Worm (Caenorhabditis elegans) whole organism, L3 larva: Measurements from ENCODE around the gene sups-1.
A peak's percentile ranks its signal among the peaks of the same experiment; 100 is the strongest.

Experiments used
- ZK546.5 ChIP-seq: sonication (generic microtip); optimal IDR thresholded peaks from 2 replicates; lab custom pipeline; 2017; ENCODE audit warnings: missing biosample characterization, missing genetic modification characterization
- ama-1 ChIP-seq: fragments of 150-350 bp; optimal IDR thresholded peaks from 2 replicates; lab custom pipeline; 2018
- ceh-16 ChIP-seq: sonication (generic microtip); optimal IDR thresholded peaks from 2 replicates; lab custom pipeline; 2017; ENCODE audit warnings: missing biosample characterization, missing genetic modification characterization
- ceh-82 ChIP-seq: fragments of 150-350 bp; optimal IDR thresholded peaks from 2 replicates; lab custom pipeline; 2014; ENCODE audit warnings: missing biosample characterization, missing genetic modification characterization
- ceh-9 ChIP-seq: sonication (generic microtip); optimal IDR thresholded peaks from 2 replicates; lab custom pipeline; 2018; ENCODE audit warnings: missing biosample characterization, missing genetic modification characterization
- daf-12 ChIP-seq: fragments of 150-350 bp; optimal IDR thresholded peaks from 2 replicates; lab custom pipeline; 2014; ENCODE audit warnings: missing biosample characterization, missing genetic modification reagents, missing genetic modification characterization
- egl-27 ChIP-seq: sonication (generic microtip); optimal IDR thresholded peaks from 4 replicates; lab custom pipeline; 2017; ENCODE audit warnings: missing biosample characterization, missing genetic modification reagents, missing genetic modification characterization
- elt-1 ChIP-seq: fragments of 150-350 bp; optimal IDR thresholded peaks from 2 replicates; lab custom pipeline; 2014; ENCODE audit warnings: missing biosample characterization, missing genetic modification characterization
- elt-2 ChIP-seq: sonication (generic microtip); optimal IDR thresholded peaks from 2 replicates; lab custom pipeline; 2016; ENCODE audit warnings: missing genetic modification reagents, mild to moderate bottlenecking, missing genetic modification characterization, missing compliant biosample characterization
- elt-3 ChIP-seq, 3 experiments: fragments of 150-350 bp in 1 of 3; sonication (generic microtip) in 2 of 3; optimal IDR thresholded peaks; 2 replicates in 2 of 3; 4 replicates in 1 of 3; lab custom pipeline; 2014 to 2017; ENCODE audit warnings: missing biosample characterization in 3 of 3, missing genetic modification characterization in 3 of 3
- fkh-10 ChIP-seq: sonication (generic microtip); optimal IDR thresholded peaks from 2 replicates; lab custom pipeline; 2017; ENCODE audit warnings: missing biosample characterization, missing genetic modification reagents, missing genetic modification characterization
- hmg-11 ChIP-seq: sonication (generic microtip); optimal IDR thresholded peaks from 2 replicates; lab custom pipeline; 2016; ENCODE audit warnings: missing genetic modification characterization, missing compliant biosample characterization
- jun-1 ChIP-seq: fragments of 150-350 bp; optimal IDR thresholded peaks from 2 replicates; lab custom pipeline; 2014; ENCODE audit warnings: missing biosample characterization, missing genetic modification reagents, missing genetic modification characterization
- lin-15B ChIP-seq: fragments of 150-350 bp; optimal IDR thresholded peaks from 2 replicates; lab custom pipeline; 2014; ENCODE audit warnings: missing biosample characterization, missing genetic modification characterization
- lin-39 ChIP-seq: fragments of 150-350 bp; optimal IDR thresholded peaks from 2 replicates; lab custom pipeline; 2018; ENCODE audit warnings: missing biosample characterization, missing genetic modification reagents, missing genetic modification characterization
- lsy-12 ChIP-seq: sonication (generic microtip); optimal IDR thresholded peaks from 2 replicates; lab custom pipeline; 2016; ENCODE audit warnings: mild to moderate bottlenecking, missing genetic modification characterization, missing compliant biosample characterization
- mdl-1 ChIP-seq: fragments of 150-350 bp; optimal IDR thresholded peaks from 2 replicates; lab custom pipeline; 2014; ENCODE audit warnings: missing biosample characterization, missing genetic modification characterization
- mml-1 ChIP-seq: fragments of 150-350 bp; sonication (generic microtip); optimal IDR thresholded peaks from 3 replicates; lab custom pipeline; 2014; ENCODE audit warnings: missing biosample characterization, missing genetic modification characterization
- nfya-1 ChIP-seq: sonication (generic microtip); optimal IDR thresholded peaks from 2 replicates; lab custom pipeline; 2017; ENCODE audit warnings: missing genetic modification characterization, mild to moderate bottlenecking, missing compliant biosample characterization, antibody characterized with exemption, moderate library complexity; ENCODE audit not compliant: insufficient read depth
- nhr-11 ChIP-seq: fragments of 150-350 bp; optimal IDR thresholded peaks from 2 replicates; lab custom pipeline; 2014; ENCODE audit warnings: missing biosample characterization, missing genetic modification characterization
- nhr-23 ChIP-seq: fragments of 150-350 bp; optimal IDR thresholded peaks from 2 replicates; lab custom pipeline; 2014; ENCODE audit warnings: missing biosample characterization, missing genetic modification reagents, missing genetic modification characterization
- nhr-237 ChIP-seq: fragments of 150-350 bp; optimal IDR thresholded peaks from 2 replicates; lab custom pipeline; 2014; ENCODE audit warnings: missing biosample characterization, missing genetic modification characterization
- nhr-25 ChIP-seq: sonication (generic microtip); optimal IDR thresholded peaks from 2 replicates; lab custom pipeline; 2017; ENCODE audit warnings: missing biosample characterization, missing genetic modification characterization
- nhr-28 ChIP-seq: fragments of 150-350 bp; optimal IDR thresholded peaks from 2 replicates; lab custom pipeline; 2014; ENCODE audit warnings: missing biosample characterization, missing genetic modification characterization
- nhr-67 ChIP-seq: fragments of 150-350 bp; optimal IDR thresholded peaks from 2 replicates; lab custom pipeline; 2014; ENCODE audit warnings: missing biosample characterization, missing genetic modification characterization
- nhr-76 ChIP-seq: fragments of 150-350 bp; sonication (generic microtip); optimal IDR thresholded peaks from 5 replicates; lab custom pipeline; 2014; ENCODE audit warnings: missing biosample characterization, missing genetic modification characterization
- pha-4 ChIP-seq: fragments of 150-350 bp; optimal IDR thresholded peaks from 2 replicates; lab custom pipeline; 2014; ENCODE audit warnings: missing biosample characterization, missing genetic modification reagents, missing genetic modification characterization
- pqm-1 ChIP-seq: fragments of 150-350 bp; optimal IDR thresholded peaks from 2 replicates; lab custom pipeline; 2017; ENCODE audit warnings: missing biosample characterization, missing genetic modification characterization, inconsistent platforms
- sea-2 ChIP-seq: fragments of 150-350 bp; sonication (generic microtip); optimal IDR thresholded peaks from 4 replicates; lab custom pipeline; 2014; ENCODE audit warnings: missing biosample characterization, missing genetic modification reagents, missing genetic modification characterization
- snpc-4 ChIP-seq: fragments of 150-350 bp; optimal IDR thresholded peaks from 2 replicates; lab custom pipeline; 2014; ENCODE audit warnings: missing biosample characterization, missing genetic modification characterization
- tbx-2 ChIP-seq: sonication (generic microtip); optimal IDR thresholded peaks from 2 replicates; lab custom pipeline; 2016; ENCODE audit warnings: mild to moderate bottlenecking, missing genetic modification characterization, missing compliant biosample characterization
- unc-62 ChIP-seq: fragments of 150-350 bp; sonication (generic microtip); optimal IDR thresholded peaks from 4 replicates; lab custom pipeline; 2014; ENCODE audit warnings: missing biosample characterization, missing genetic modification reagents, missing genetic modification characterization
- zag-1 ChIP-seq: fragments of 150-350 bp; optimal IDR thresholded peaks from 2 replicates; lab custom pipeline; 2014; ENCODE audit warnings: missing biosample characterization, missing genetic modification characterization
- ztf-4 ChIP-seq: fragments of 150-350 bp; optimal IDR thresholded peaks from 2 replicates; lab custom pipeline; 2014; ENCODE audit warnings: missing biosample characterization, missing genetic modification characterization

The sups-1 gene

ce11 chrX:6020782-6021181, 16.8 kb downstream of the sups-1 start:
- TF ChIP-seq elt-1 = no peak

DNA sequence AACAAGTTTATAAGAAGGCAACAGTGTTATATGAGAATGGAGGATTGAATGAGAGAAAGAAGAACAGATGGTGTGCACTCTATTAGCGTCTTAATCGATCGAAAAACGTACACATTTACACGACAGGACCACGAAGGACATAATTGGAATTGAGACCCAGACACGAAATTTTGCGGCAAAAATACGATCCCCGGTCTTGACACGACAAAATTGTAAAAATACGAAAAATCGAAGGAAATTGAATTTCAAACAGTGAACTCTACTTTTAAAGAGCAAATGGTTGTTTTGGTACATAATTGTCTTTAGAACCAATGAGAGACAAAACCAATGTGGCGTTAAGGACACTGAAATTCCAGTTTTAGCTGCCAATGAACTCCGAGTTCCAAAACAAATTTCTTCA, 18.5 kb downstream of the sups-1 start, which contains the start of gene lelo-3:
Gene lelo-3 (minus strand): TSS at position 101 of the 400 bp plus-strand sequence.
- TF ChIP-seq nhr-67 (tag; lab: Kevin White, UChicago) (no peak), lin-15B (tag; lab: Kevin White, UChicago) (no peak), ceh-82 (tag; lab: Kevin White, UChicago) (no peak), nhr-23 (no peak), lin-39 (tag; lab: Kevin White, UChicago) (no peak), sea-2 (GFP tag; lab: Kevin White, UChicago) (no peak), daf-12 (tag; lab: Kevin White, UChicago) (no peak)

DNA sequence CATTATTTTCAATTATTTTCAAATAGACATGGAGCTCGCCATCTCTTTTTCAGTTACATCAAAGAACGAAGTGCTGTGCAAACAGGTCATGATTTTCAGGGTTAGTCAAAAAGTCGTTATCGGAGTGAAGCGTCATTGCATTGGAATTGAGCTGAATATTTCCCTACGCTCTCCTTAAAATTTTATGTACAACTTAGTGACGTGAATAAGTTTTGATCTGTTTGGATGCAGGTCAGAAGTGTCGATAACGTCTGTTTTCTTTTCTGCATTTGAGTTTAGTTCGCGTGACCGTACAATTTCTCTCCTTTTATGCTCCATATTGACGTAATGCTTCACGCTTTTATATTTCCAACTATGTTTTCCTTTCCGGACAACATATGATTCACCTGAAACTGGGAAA, 21.0 kb downstream of the sups-1 start:
- no peak for TF ChIP-seq hmg-11 (tag; lab: Kevin White, UChicago)
- peak; percentile 45 for TF ChIP-seq pha-4
- TF ChIP-seq lin-15B (tag; lab: Kevin White, UChicago) = no peak
- TF ChIP-seq jun-1 (tag; lab: Kevin White, UChicago) = peak; percentile 37
- peak; percentile 85 for TF ChIP-seq elt-2 (tag; lab: Kevin White, UChicago)
- no peak for TF ChIP-seq ama-1 (lab: Kevin White, UChicago)
- no peak for TF ChIP-seq zag-1
- TF ChIP-seq nhr-25 (tag; lab: Kevin White, UChicago) = no peak
- peak; percentile 74 for TF ChIP-seq pqm-1 (tag; lab: Kevin White, UChicago)
- TF ChIP-seq elt-1 = no peak
- TF ChIP-seq, all 47 proteins: peak for 4

DNA sequence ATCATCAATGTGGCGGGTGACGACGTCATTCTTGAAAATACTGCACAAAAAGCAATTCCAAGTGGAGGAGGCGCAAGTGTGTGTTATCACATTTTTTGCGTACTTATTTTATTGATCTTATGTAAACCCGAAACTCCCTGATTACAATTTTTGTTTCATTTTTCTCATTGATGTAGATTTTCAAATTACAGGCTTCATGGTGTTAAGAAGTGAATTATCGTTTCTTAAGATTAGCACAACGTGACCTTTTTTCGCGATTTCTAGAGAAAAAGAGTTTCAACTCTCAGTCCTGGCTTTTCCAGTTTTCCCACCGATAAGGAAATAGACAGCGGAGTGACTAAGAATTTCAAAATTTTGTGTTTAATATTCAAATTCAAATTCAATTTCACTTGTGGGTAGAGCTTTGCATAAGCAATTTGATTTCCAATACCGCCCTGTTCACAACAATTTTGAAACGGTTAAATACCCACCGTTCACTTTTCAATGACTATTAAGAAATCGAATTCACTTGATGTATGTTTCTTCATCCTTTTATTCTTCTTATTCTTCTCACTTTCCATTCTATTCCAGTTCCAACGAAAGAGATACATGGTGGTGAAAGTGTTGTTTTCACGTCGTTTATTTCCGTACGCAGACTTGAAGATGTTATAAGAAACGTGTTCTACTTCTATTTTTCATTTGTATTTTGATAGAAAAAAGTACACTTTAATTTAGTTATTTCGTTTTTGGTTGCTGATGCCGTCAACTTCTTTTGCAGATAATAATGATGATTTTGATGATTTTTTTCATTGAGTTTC, 23.0 kb downstream of the sups-1 start:
- TF ChIP-seq fkh-10 = no peak
- TF ChIP-seq mdl-1 (tag; lab: Kevin White, UChicago) = no peak
- TF ChIP-seq unc-62 = no peak
- no peak for TF ChIP-seq tbx-2 (tag; lab: Kevin White, UChicago)
- no peak for TF ChIP-seq lsy-12 (tag; lab: Kevin White, UChicago)
- TF ChIP-seq elt-2 (tag; lab: Kevin White, UChicago) = peak; percentile 52
- TF ChIP-seq nhr-25 (tag; lab: Kevin White, UChicago) = peak; percentile 53
- TF ChIP-seq pqm-1 (tag; lab: Kevin White, UChicago) = peak; percentile 26
- TF ChIP-seq ceh-82 (tag; lab: Kevin White, UChicago) = no peak
- TF ChIP-seq zag-1 = no peak
- no peak for TF ChIP-seq nhr-28 (tag; lab: Kevin White, UChicago)

DNA sequence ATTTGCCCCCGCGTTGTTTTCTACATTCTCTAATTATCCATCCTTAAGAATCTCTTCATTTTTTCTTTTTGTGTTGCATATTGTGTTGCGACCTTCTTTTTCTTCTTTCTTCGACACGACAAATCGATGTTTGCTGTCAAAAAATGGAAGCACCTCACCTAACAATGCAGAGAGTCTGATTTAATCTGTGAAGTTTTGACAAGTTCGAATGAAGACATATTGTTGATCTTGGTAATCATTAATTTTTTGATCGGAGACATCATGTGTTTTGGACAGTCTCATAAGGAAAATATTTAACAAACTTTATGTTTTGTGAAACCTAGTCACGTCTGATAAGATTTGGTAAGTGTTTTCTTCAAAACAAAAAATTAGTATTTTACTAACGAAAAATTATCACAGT, 25.1 kb downstream of the sups-1 start:
- TF ChIP-seq nhr-237 (tag; lab: Kevin White, UChicago) = no peak
- no peak for TF ChIP-seq nhr-76 (tag; lab: Kevin White, UChicago)
- no peak for TF ChIP-seq elt-3 (tag; optimal IDR thresholded peaks at IDR 0.05; lab: Kevin White, UChicago)
- TF ChIP-seq nhr-23 = no peak
- no peak for TF ChIP-seq jun-1 (tag; lab: Kevin White, UChicago)
- TF ChIP-seq pha-4 = no peak
- no peak for TF ChIP-seq egl-27 (tag; lab: Kevin White, UChicago)
- no peak for TF ChIP-seq nhr-11 (tag; lab: Kevin White, UChicago)
- peak; percentile 29 for TF ChIP-seq nhr-25 (tag; lab: Kevin White, UChicago)
- TF ChIP-seq mdl-1 (tag; lab: Kevin White, UChicago) = no peak
- no peak for TF ChIP-seq snpc-4 (tag; lab: Kevin White, UChicago)
- TF ChIP-seq ceh-16 (tag; lab: Kevin White, UChicago) = peak; percentile 34
- TF ChIP-seq pqm-1 (tag; lab: Kevin White, UChicago) = no peak
- TF ChIP-seq sea-2 (GFP tag; lab: Kevin White, UChicago) = no peak
- no peak for TF ChIP-seq nhr-67 (tag; lab: Kevin White, UChicago)
- no peak for TF ChIP-seq mml-1 (tag; lab: Kevin White, UChicago)
- no peak for TF ChIP-seq nfya-1 (tag; lab: Kevin White, UChicago)
- no peak for TF ChIP-seq ZK546.5 (tag; lab: Kevin White, UChicago)
- TF ChIP-seq elt-1 = peak; percentile 49
- TF ChIP-seq ztf-4 (tag; lab: Kevin White, UChicago) = no peak
- no peak for TF ChIP-seq ceh-9 (tag; lab: Kevin White, UChicago)
